Worm (Caenorhabditis elegans) whole organism, late embryonic: ENCODE measurements around the gene msp-81.
A peak's percentile ranks its signal among the peaks of the same experiment; 100 is the strongest.

ENCODE experiments used
- C08G9.2 ChIP-seq: sonication (generic microtip); optimal IDR thresholded peaks from 2 replicates; lab custom pipeline; 2016; ENCODE audit warnings: mild to moderate bottlenecking, missing genetic modification characterization, moderate library complexity, missing compliant biosample characterization
- K09A11.1 ChIP-seq: sonication (generic microtip); optimal IDR thresholded peaks from 2 replicates; lab custom pipeline; 2017; ENCODE audit warnings: antibody characterized with exemption, mild to moderate bottlenecking, missing genetic modification characterization, missing compliant biosample characterization; ENCODE audit not compliant: insufficient read depth
- Y22D7AL.16 ChIP-seq: sonication (generic microtip); optimal IDR thresholded peaks from 2 replicates; lab custom pipeline; 2016; ENCODE audit warnings: missing genetic modification characterization, missing compliant biosample characterization
- ceh-14 ChIP-seq: sonication (generic microtip); optimal IDR thresholded peaks from 2 replicates; lab custom pipeline; 2016; ENCODE audit warnings: missing genotype, missing genetic modification characterization, missing compliant biosample characterization
- ceh-24 ChIP-seq: sonication (generic microtip); optimal IDR thresholded peaks from 2 replicates; lab custom pipeline; 2016; ENCODE audit warnings: mild to moderate bottlenecking, missing genetic modification characterization, missing compliant biosample characterization
- ceh-30 ChIP-seq: fragments of 150-350 bp; optimal IDR thresholded peaks from 2 replicates; lab custom pipeline; 2014; ENCODE audit warnings: missing biosample characterization, missing genetic modification characterization
- ceh-31 ChIP-seq: sonication (generic microtip); optimal IDR thresholded peaks from 2 replicates; lab custom pipeline; 2016; ENCODE audit warnings: missing genetic modification characterization, missing compliant biosample characterization
- ceh-34 ChIP-seq: sonication (generic microtip); optimal IDR thresholded peaks from 2 replicates; lab custom pipeline; 2016; ENCODE audit warnings: mild to moderate bottlenecking, missing genetic modification characterization, missing compliant biosample characterization
- ceh-48 ChIP-seq: sonication (generic microtip); optimal IDR thresholded peaks from 2 replicates; lab custom pipeline; 2016; ENCODE audit warnings: missing genetic modification characterization, inconsistent platforms, missing compliant biosample characterization
- ceh-6 ChIP-seq: fragments of 200-800 bp; sonication (Bioruptor generic); optimal IDR thresholded peaks from 2 replicates; lab custom pipeline; 2018; ENCODE audit warnings: mild to moderate bottlenecking, missing genetic modification characterization, missing compliant biosample characterization
- elt-2 ChIP-seq: sonication (generic microtip); optimal IDR thresholded peaks from 2 replicates; lab custom pipeline; 2016; ENCODE audit warnings: missing genetic modification reagents, missing genetic modification characterization, missing compliant biosample characterization
- ets-4 ChIP-seq: sonication (generic microtip); optimal IDR thresholded peaks from 2 replicates; lab custom pipeline; 2016; ENCODE audit warnings: missing genetic modification characterization, missing compliant biosample characterization
- eyg-1 ChIP-seq: sonication (generic microtip); optimal IDR thresholded peaks from 2 replicates; lab custom pipeline; 2016; ENCODE audit warnings: missing genotype, missing genetic modification characterization, missing compliant biosample characterization
- fax-1 ChIP-seq: sonication (generic microtip); optimal IDR thresholded peaks from 2 replicates; lab custom pipeline; 2016; ENCODE audit warnings: missing genotype, missing genetic modification characterization, missing compliant biosample characterization
- fkh-10 ChIP-seq: fragments of 150-350 bp; optimal IDR thresholded peaks from 2 replicates; lab custom pipeline; 2014; ENCODE audit warnings: missing biosample characterization, missing genetic modification reagents, missing genetic modification characterization
- hlh-13 ChIP-seq: fragments of 200-800 bp; sonication (Bioruptor generic); optimal IDR thresholded peaks from 2 replicates; lab custom pipeline; 2018; ENCODE audit warnings: mild to moderate bottlenecking, missing genetic modification characterization, missing compliant biosample characterization
- hlh-30 ChIP-seq: sonication (generic microtip); optimal IDR thresholded peaks from 2 replicates; lab custom pipeline; 2017; ENCODE audit warnings: antibody characterized with exemption, missing genetic modification characterization, missing compliant biosample characterization; ENCODE audit not compliant: insufficient read depth
- hlh-6 ChIP-seq: sonication (generic microtip); optimal IDR thresholded peaks from 2 replicates; lab custom pipeline; 2016; ENCODE audit warnings: missing genotype, missing genetic modification characterization, missing compliant biosample characterization
- hlh-8 ChIP-seq: sonication (generic microtip); optimal IDR thresholded peaks from 2 replicates; lab custom pipeline; 2016; ENCODE audit warnings: missing genotype, missing genetic modification characterization, missing compliant biosample characterization
- madf-2 ChIP-seq: sonication (generic microtip); optimal IDR thresholded peaks from 2 replicates; lab custom pipeline; 2017; ENCODE audit warnings: missing genetic modification characterization, missing compliant biosample characterization
- mec-3 ChIP-seq: sonication (generic microtip); optimal IDR thresholded peaks from 2 replicates; lab custom pipeline; 2016; ENCODE audit warnings: borderline replicate concordance, missing genetic modification characterization, missing compliant biosample characterization
- nfya-1 ChIP-seq: sonication (generic microtip); optimal IDR thresholded peaks from 2 replicates; lab custom pipeline; 2017; ENCODE audit warnings: missing genetic modification characterization, mild to moderate bottlenecking, missing compliant biosample characterization, antibody characterized with exemption, moderate library complexity
- npax-4 ChIP-seq: sonication (generic microtip); optimal IDR thresholded peaks from 2 replicates; lab custom pipeline; 2016; ENCODE audit warnings: missing genetic modification characterization, missing compliant biosample characterization
- pag-3 ChIP-seq: sonication (generic microtip); optimal IDR thresholded peaks from 2 replicates; lab custom pipeline; 2016; ENCODE audit warnings: missing compliant biosample characterization, missing genetic modification characterization, borderline replicate concordance
- pat-9 ChIP-seq: fragments of 200-800 bp; sonication (Bioruptor generic); optimal IDR thresholded peaks from 2 replicates; lab custom pipeline; 2018; ENCODE audit warnings: mild to moderate bottlenecking, missing genetic modification characterization, moderate library complexity, missing compliant biosample characterization
- pha-4 ChIP-seq: fragments of 150-350 bp; optimal IDR thresholded peaks from 2 replicates; lab custom pipeline; 2018; ENCODE audit warnings: missing biosample characterization, missing genetic modification reagents, missing genetic modification characterization
- pqm-1 ChIP-seq: sonication (generic microtip); optimal IDR thresholded peaks from 2 replicates; lab custom pipeline; 2016; ENCODE audit warnings: missing genetic modification characterization, missing compliant biosample characterization
- pros-1 ChIP-seq: fragments of 150-350 bp; optimal IDR thresholded peaks from 2 replicates; lab custom pipeline; 2014; ENCODE audit warnings: missing biosample characterization, missing genetic modification reagents, missing genetic modification characterization
- ref-2 ChIP-seq: sonication (generic microtip); optimal IDR thresholded peaks from 2 replicates; lab custom pipeline; 2016; ENCODE audit warnings: missing genetic modification characterization, missing compliant biosample characterization
- sox-2 ChIP-seq: fragments of 200-800 bp; sonication (Bioruptor generic); IDR thresholded peaks from 2 replicates; pipeline ENCODE4 v1.3.6; 2022; ENCODE audit warnings: missing genetic modification reagents, missing genetic modification characterization, missing compliant biosample characterization
- syd-9 ChIP-seq: sonication (generic microtip); optimal IDR thresholded peaks from 2 replicates; lab custom pipeline; 2016; ENCODE audit warnings: mild to moderate bottlenecking, missing genetic modification characterization, moderate library complexity, missing compliant biosample characterization
- tbx-2 ChIP-seq: sonication (generic microtip); optimal IDR thresholded peaks from 2 replicates; lab custom pipeline; 2016; ENCODE audit warnings: missing genetic modification characterization, missing compliant biosample characterization
- ttx-3 ChIP-seq: sonication (generic microtip); optimal IDR thresholded peaks from 2 replicates; lab custom pipeline; 2016; ENCODE audit warnings: missing genetic modification reagents, missing genetic modification characterization, missing compliant biosample characterization
- unc-3 ChIP-seq, 2 experiments: fragments of 200-800 bp in 1 of 2; sonication (Bioruptor generic) in 1 of 2; sonication (generic microtip) in 1 of 2; conservative IDR thresholded peaks in 1 of 2; optimal IDR thresholded peaks in 1 of 2; 2 replicates each; pipeline versions ENCODE4 v1.3.6 to Lab custom; 2016 to 2022; ENCODE audit warnings: missing compliant biosample characterization in 2 of 2, missing genetic modification characterization in 2 of 2, missing genetic modification reagents in 1 of 2
- unc-42 ChIP-seq: sonication (generic microtip); optimal IDR thresholded peaks from 2 replicates; lab custom pipeline; 2016; ENCODE audit warnings: missing genotype, missing genetic modification characterization, missing compliant biosample characterization
- unc-86 ChIP-seq: sonication (generic microtip); optimal IDR thresholded peaks from 2 replicates; lab custom pipeline; 2016; ENCODE audit warnings: missing genetic modification characterization, missing compliant biosample characterization
- zip-5 ChIP-seq: sonication (generic microtip); optimal IDR thresholded peaks from 2 replicates; lab custom pipeline; 2016; ENCODE audit warnings: missing genetic modification characterization, missing compliant biosample characterization

Gene msp-81

ce11 chrIV:9861921-9862320, 25.7 kb upstream of the msp-81 start, which contains the start of gene K07F5.14:
Gene K07F5.14, plus strand, starts transcription at chrIV:9862221.
- TF ChIP-seq tbx-2 = no peak
- TF ChIP-seq sox-2 (GFP tag; lab: Robert Waterston, UW) = no peak
- TF ChIP-seq hlh-30 (tag; lab: Kevin White, UChicago) = no peak
- TF ChIP-seq unc-3 (GFP tag; conservative IDR thresholded peaks at IDR 0.05; lab: Robert Waterston, UW) = no peak
- TF ChIP-seq unc-3 (tag; optimal IDR thresholded peaks at IDR 0.05; lab: Kevin White, UChicago) = no peak
- TF ChIP-seq mec-3 (tag; lab: Kevin White, UChicago) = no peak
- no peak for TF ChIP-seq hlh-13 (GFP tag; lab: Kevin White, UChicago)

ce11 chrIV:9858970-9859369, 22.8 kb upstream of the msp-81 start:
- no peak for TF ChIP-seq ceh-34 (tag; lab: Kevin White, UChicago)
- no peak for TF ChIP-seq Y22D7AL.16 (tag; lab: Kevin White, UChicago)
- TF ChIP-seq pqm-1 (tag; lab: Kevin White, UChicago) = no peak
- no peak for TF ChIP-seq npax-4
- no peak for TF ChIP-seq ceh-24 (tag; lab: Kevin White, UChicago)
- TF ChIP-seq syd-9 (tag; lab: Kevin White, UChicago) = no peak
- no peak for TF ChIP-seq ceh-30 (tag; lab: Kevin White, UChicago)
- TF ChIP-seq C08G9.2 (tag; lab: Kevin White, UChicago) = no peak
- TF ChIP-seq pat-9 (tag; lab: Kevin White, UChicago) = no peak
- no peak for TF ChIP-seq ref-2
- TF ChIP-seq K09A11.1 (tag; lab: Kevin White, UChicago) = no peak
- TF ChIP-seq ceh-6 (GFP tag; lab: Kevin White, UChicago) = no peak
- no peak for TF ChIP-seq hlh-6 (tag; lab: Kevin White, UChicago)
- no peak for TF ChIP-seq hlh-30 (tag; lab: Kevin White, UChicago)
- TF ChIP-seq ttx-3 (tag; lab: Kevin White, UChicago) = no peak
- no peak for TF ChIP-seq fkh-10 (GFP tag; lab: Kevin White, UChicago)
- TF ChIP-seq pag-3 (tag; lab: Kevin White, UChicago) = no peak
- no peak for TF ChIP-seq madf-2 (tag; lab: Kevin White, UChicago)
- TF ChIP-seq eyg-1 (tag; lab: Kevin White, UChicago) = no peak
- no peak for TF ChIP-seq pros-1 (tag; lab: Kevin White, UChicago)

- TF ChIP-seq ceh-48 (tag; lab: Kevin White, UChicago) (peak; percentile 38), hlh-13 (GFP tag; lab: Kevin White, UChicago) (no peak), ceh-14 (tag; lab: Kevin White, UChicago) (peak; percentile 23), pha-4 (tag; lab: Kevin White, UChicago) (no peak), eyg-1 (tag; lab: Kevin White, UChicago) (no peak), zip-5 (tag; lab: Kevin White, UChicago) (peak; percentile 29), tbx-2 (peak; percentile 59), hlh-8 (tag; lab: Kevin White, UChicago) (peak; percentile 25), elt-2 (peak; percentile 43), nfya-1 (tag; lab: Kevin White, UChicago) (peak; percentile 14), unc-42 (tag; lab: Kevin White, UChicago) (peak; percentile 6), ceh-31 (tag; lab: Kevin White, UChicago) (peak; percentile 81), unc-86 (no peak), fax-1 (tag; lab: Kevin White, UChicago) (peak; percentile 16), ets-4 (peak; percentile 12), ref-2 (peak; percentile 21), C08G9.2 (tag; lab: Kevin White, UChicago) (peak; percentile 12)
- TF ChIP-seq, all 69 proteins: peak for 13
Observed at ce11 chrIV:9857952-9858488, 21.8 kb upstream of the msp-81 start, which contains the start of gene npp-1. Gene npp-1, plus strand, starts transcription at chrIV:9858488.
